Fruit fly (Drosophila melanogaster): ENCODE measurements around the gene strat.

The strat gene

dm6 chr2L:8364006-8364956 lies 44.2 kb downstream of the strat start, which contains the start of the genes RpS13 and CSN8 (continued):
- TF ChIP-seq gro (GFP tag; optimal IDR thresholded peaks at IDR 0.05) (peak; percentile 29), sna (GFP tag; IDR thresholded peaks at IDR 0.05; ENCODE audit: partially characterized antibody) (peak; percentile 95), bbx (GFP tag; IDR thresholded peaks at IDR 0.05; ENCODE audit: partially characterized antibody) (peak; percentile 91), CoRest (tag; optimal IDR thresholded peaks at IDR 0.05) (peak; percentile 17), maf-S (GFP tag; optimal IDR thresholded peaks at IDR 0.05) (peak; percentile 22), CG9727 (GFP tag; optimal IDR thresholded peaks at IDR 0.05) (peak; percentile 31), CG7271 (tag; optimal IDR thresholded peaks at IDR 0.05) (peak; percentile 17), CG4854 (GFP tag; optimal IDR thresholded peaks at IDR 0.05) (no peak), crol (GFP tag; IDR thresholded peaks at IDR 0.05) (no peak), Doc3 (GFP tag; IDR thresholded peaks at IDR 0.05; ENCODE audit: partially characterized antibody) (peak; percentile 93), CG16779 (GFP tag; IDR thresholded peaks at IDR 0.05) (0 out of 2 replicates have a peak, but pooled peaks have one; percentile 31), CG1603 (tag; optimal IDR thresholded peaks at IDR 0.05) (peak; percentile 62), abd-A (tag; optimal IDR thresholded peaks at IDR 0.05) (peak; percentile 35), CG6765 (GFP tag; optimal IDR thresholded peaks at IDR 0.05) (peak; percentile 59), CG14860 (GFP tag; IDR thresholded peaks at IDR 0.05; ENCODE audit: partially characterized antibody) (peak; percentile 92), pzg (GFP tag; optimal IDR thresholded peaks at IDR 0.05) (peak; percentile 90), HLH4C (GFP tag; IDR thresholded peaks at IDR 0.05; ENCODE audit: partially characterized antibody) (peak; percentile 92), PHDP (tag; optimal IDR thresholded peaks at IDR 0.05) (peak; percentile 23), stwl (tag; optimal IDR thresholded peaks at IDR 0.05) (peak; percentile 85), CG11695 (GFP tag; IDR thresholded peaks at IDR 0.05) (no peak), Hr51 (GFP tag; optimal IDR thresholded peaks at IDR 0.05) (peak in 1 of 2 experiments; percentile 6), NfI (GFP tag; optimal IDR thresholded peaks at IDR 0.05) (no peak), Fer1 (GFP tag; optimal IDR thresholded peaks at IDR 0.05) (peak; percentile 52), Kr (GFP tag; optimal IDR thresholded peaks at IDR 0.05) (no peak), CG12299 (tag; optimal IDR thresholded peaks at IDR 0.05) (peak; percentile 56), dm (GFP tag; optimal IDR thresholded peaks at IDR 0.05) (peak; percentile 92), CG6791 (GFP tag; IDR thresholded peaks at IDR 0.05; ENCODE audit: partially characterized antibody) (peak; percentile 86), row (GFP tag; IDR thresholded peaks at IDR 0.05) (peak; percentile 49), CG2129 (GFP tag; IDR thresholded peaks at IDR 0.05; ENCODE audit: partially characterized antibody) (peak; percentile 91), CG13424 (tag; optimal IDR thresholded peaks at IDR 0.05) (peak; percentile 5), CG1832 (GFP tag; optimal IDR thresholded peaks at IDR 0.05) (no peak), gce (GFP tag; IDR thresholded peaks at IDR 0.05) (no peak), lab (GFP tag; optimal IDR thresholded peaks at IDR 0.05) (peak; percentile 25), twi (tag; optimal IDR thresholded peaks at IDR 0.05) (peak; percentile 35), CG17912 (GFP tag; optimal IDR thresholded peaks at IDR 0.05) (peak; percentile 16), nau (GFP tag; optimal IDR thresholded peaks at IDR 0.05) (peak; percentile 16), Hsf (GFP tag; optimal IDR thresholded peaks at IDR 0.05) (peak; percentile 39), bigmax (GFP tag; optimal IDR thresholded peaks at IDR 0.05) (peak; percentile 95), Atf6 (GFP tag; IDR thresholded peaks at IDR 0.05) (peak; percentile 45; the same call in 1 of the 2 replicates), Sox100B (GFP tag; optimal IDR thresholded peaks at IDR 0.05) (no peak), CG34422 (GFP tag; IDR thresholded peaks at IDR 0.05) (peak; percentile 62; the same call in 1 of the 3 replicates), exex (tag; optimal IDR thresholded peaks at IDR 0.05) (peak; percentile 10), Lhr (GFP tag; optimal IDR thresholded peaks at IDR 0.05) (peak; percentile 57), Oaz (GFP tag; IDR thresholded peaks at IDR 0.05) (no peak), Dad (GFP tag; optimal IDR thresholded peaks at IDR 0.05) (no peak), grau (tag; optimal IDR thresholded peaks at IDR 0.05) (peak; percentile 7), Sin3A (optimal IDR thresholded peaks at IDR 0.05) (peak; percentile 93)

Measured in whole organism, embryonic.